Fruit fly (Drosophila melanogaster) whole organism, wandering third instar larva: Measurements from ENCODE around the gene skl.
A peak's percentile ranks its signal among the peaks of the same experiment; 100 is the strongest.

Experiments used
- Abd-B ChIP-seq: fragments of >200 bp; optimal IDR thresholded peaks from 2 replicates; lab custom pipeline; 2017; ENCODE audit warnings: missing biosample characterization, missing genetic modification characterization
- CG32264 ChIP-seq: fragments of 200-800 bp; sonication (Bioruptor generic); optimal IDR thresholded peaks from 2 replicates; lab custom pipeline; 2016; ENCODE audit warnings: missing biosample characterization, missing genetic modification characterization
- CrebA ChIP-seq: fragments of 200-800 bp; sonication (Bioruptor generic); optimal IDR thresholded peaks from 2 replicates; lab custom pipeline; 2016; ENCODE audit warnings: missing biosample characterization, mild to moderate bottlenecking, missing genetic modification characterization, borderline replicate concordance
- Dfd ChIP-seq: fragments of >200 bp; optimal IDR thresholded peaks from 2 replicates; lab custom pipeline; 2017; ENCODE audit warnings: missing biosample characterization, missing genetic modification characterization
- Dif ChIP-seq: fragments of 200-275, 200-300 bp; sonication (Bioruptor generic); optimal IDR thresholded peaks from 2 replicates; lab custom pipeline; 2018; ENCODE audit warnings: missing biosample characterization, missing genetic modification characterization; ENCODE audit not compliant: partially characterized antibody
- GATAd ChIP-seq: sonication (Bioruptor generic); optimal IDR thresholded peaks from 2 replicates; lab custom pipeline; 2016; ENCODE audit warnings: missing biosample characterization, missing genetic modification characterization
- HLH106 ChIP-seq: fragments of 200-800 bp; optimal IDR thresholded peaks from 3 replicates; lab custom pipeline; 2019; ENCODE audit warnings: missing biosample characterization, mild to moderate bottlenecking, missing genetic modification characterization, moderate library complexity
- Hnf4 ChIP-seq: fragments of 200-800 bp; sonication (Bioruptor generic); optimal IDR thresholded peaks from 2 replicates; lab custom pipeline; 2016; ENCODE audit warnings: missing biosample characterization, mild to moderate bottlenecking, missing genetic modification characterization
- Hr78 ChIP-seq: fragments of >200 bp; optimal IDR thresholded peaks from 2 replicates; lab custom pipeline; 2017; ENCODE audit warnings: missing biosample characterization, missing genetic modification characterization
- Hr83 ChIP-seq: fragments of 200-300 bp; sonication (Bioruptor generic); optimal IDR thresholded peaks from 2 replicates; lab custom pipeline; 2016; ENCODE audit warnings: missing biosample characterization, mild to moderate bottlenecking, missing genetic modification characterization, moderate library complexity; ENCODE audit not compliant: poor library complexity, severe bottlenecking
- Jra ChIP-seq: sonication (Bioruptor generic); optimal IDR thresholded peaks from 2 replicates; lab custom pipeline; 2016; ENCODE audit warnings: missing biosample characterization, missing genetic modification characterization
- Mio ChIP-seq: sonication (Bioruptor generic); optimal IDR thresholded peaks from 2 replicates; lab custom pipeline; 2016; ENCODE audit warnings: missing biosample characterization, missing genetic modification characterization
- Myc ChIP-seq: fragments of >200 bp; optimal IDR thresholded peaks from 2 replicates; lab custom pipeline; 2017
- N ChIP-seq: fragments of >200 bp; optimal IDR thresholded peaks from 2 replicates; lab custom pipeline; 2018; ENCODE audit warnings: missing biosample characterization, missing external identifiers, missing genetic modification characterization
- OdsH ChIP-seq: fragments of 200-800 bp; sonication (Bioruptor generic); optimal IDR thresholded peaks from 2 replicates; lab custom pipeline; 2016; ENCODE audit warnings: missing biosample characterization, mild to moderate bottlenecking, missing genetic modification characterization
- Rel ChIP-seq, 2 experiments: fragments of 200-800 bp; sonication (Bioruptor generic) in 1 of 2; optimal IDR thresholded peaks; 2 replicates in 1 of 2; 3 replicates in 1 of 2; lab custom pipeline; 2016 to 2019; ENCODE audit warnings: mild to moderate bottlenecking in 2 of 2, missing biosample characterization in 2 of 2, missing genetic modification characterization in 2 of 2, moderate library complexity in 1 of 2
- Sp1 ChIP-seq: fragments of 200-800 bp; sonication (Bioruptor generic); optimal IDR thresholded peaks from 3 replicates; lab custom pipeline; 2019; ENCODE audit warnings: missing biosample characterization, mild to moderate bottlenecking, missing genetic modification characterization, moderate library complexity
- Vsx2 ChIP-seq: fragments of 200-300, 225-300 bp; sonication (Bioruptor generic); optimal IDR thresholded peaks from 2 replicates; lab custom pipeline; 2018; ENCODE audit warnings: missing biosample characterization, missing genetic modification characterization; ENCODE audit not compliant: partially characterized antibody
- br ChIP-seq: fragments of 200-800 bp; sonication (Bioruptor generic); optimal IDR thresholded peaks from 2 replicates; lab custom pipeline; 2016; ENCODE audit warnings: missing biosample characterization, missing genetic modification characterization
- dl ChIP-seq, 2 experiments: fragments of 175-275, 200-275 bp in 1 of 2; fragments of 200-275 bp in 1 of 2; sonication (Bioruptor generic); optimal IDR thresholded peaks; lab custom pipeline; 2018; ENCODE audit warnings: mild to moderate bottlenecking in 2 of 2, missing biosample characterization in 2 of 2, missing genetic modification characterization in 2 of 2, moderate library complexity in 2 of 2; ENCODE audit not compliant: partially characterized antibody in 2 of 2, insufficient read depth in 1 of 2
- dmrt93B ChIP-seq: fragments of 200-800 bp; sonication (Bioruptor generic); optimal IDR thresholded peaks from 2 replicates; lab custom pipeline; 2018; ENCODE audit warnings: missing biosample characterization, mild to moderate bottlenecking, missing genetic modification characterization
- dsf ChIP-seq: sonication (Bioruptor generic); optimal IDR thresholded peaks from 2 replicates; lab custom pipeline; 2016; ENCODE audit warnings: missing biosample characterization, missing genetic modification characterization, borderline replicate concordance
- ey ChIP-seq: fragments of 200-800 bp; sonication (Bioruptor generic); optimal IDR thresholded peaks from 2 replicates; lab custom pipeline; 2016; ENCODE audit warnings: missing biosample characterization, missing genetic modification characterization
- foxo ChIP-seq, 2 experiments: fragments of 200-800 bp; sonication (Bioruptor generic); optimal IDR thresholded peaks; 2 replicates in 1 of 2; 3 replicates in 1 of 2; lab custom pipeline; 2016 to 2017; ENCODE audit warnings: missing biosample characterization in 2 of 2, missing genetic modification characterization in 2 of 2
- fru ChIP-seq: fragments of 200-800 bp; sonication (Bioruptor generic); optimal IDR thresholded peaks from 3 replicates; lab custom pipeline; 2016; ENCODE audit warnings: missing biosample characterization, mild to moderate bottlenecking, missing genetic modification characterization
- h ChIP-seq: fragments of 200-800 bp; sonication (Bioruptor generic); optimal IDR thresholded peaks from 3 replicates; lab custom pipeline; 2016; ENCODE audit warnings: missing biosample characterization, mild to moderate bottlenecking, missing genetic modification characterization
- jim ChIP-seq: fragments of 175-275, 200-325 bp; sonication (Bioruptor generic); optimal IDR thresholded peaks from 2 replicates; lab custom pipeline; 2016; ENCODE audit warnings: missing biosample characterization, mild to moderate bottlenecking, missing genetic modification characterization
- lola ChIP-seq: fragments of >200 bp; optimal IDR thresholded peaks from 2 replicates; lab custom pipeline; 2017; ENCODE audit warnings: missing biosample characterization, missing genetic modification characterization
- pan ChIP-seq: fragments of >200 bp; optimal IDR thresholded peaks from 2 replicates; lab custom pipeline; 2017
- psq ChIP-seq: fragments of 200-800 bp; sonication (Bioruptor generic); optimal IDR thresholded peaks from 3 replicates; lab custom pipeline; 2017; ENCODE audit warnings: missing biosample characterization, mild to moderate bottlenecking, missing genetic modification characterization, moderate library complexity
- rgr ChIP-seq: fragments of 200-800 bp; sonication (Bioruptor generic); optimal IDR thresholded peaks from 3 replicates; lab custom pipeline; 2016; ENCODE audit warnings: missing biosample characterization, mild to moderate bottlenecking, missing genetic modification characterization
- tai ChIP-seq: sonication (Bioruptor generic); optimal IDR thresholded peaks from 2 replicates; lab custom pipeline; 2016; ENCODE audit warnings: missing biosample characterization, missing genetic modification characterization
- usp ChIP-seq: fragments of >200 bp; optimal IDR thresholded peaks from 2 replicates; lab custom pipeline; 2017; ENCODE audit warnings: missing biosample characterization, missing genetic modification characterization
- woc ChIP-seq: sonication (Bioruptor generic); optimal IDR thresholded peaks from 2 replicates; lab custom pipeline; 2016; ENCODE audit warnings: missing biosample characterization, mild to moderate bottlenecking, missing genetic modification characterization

skl gene

DNA sequence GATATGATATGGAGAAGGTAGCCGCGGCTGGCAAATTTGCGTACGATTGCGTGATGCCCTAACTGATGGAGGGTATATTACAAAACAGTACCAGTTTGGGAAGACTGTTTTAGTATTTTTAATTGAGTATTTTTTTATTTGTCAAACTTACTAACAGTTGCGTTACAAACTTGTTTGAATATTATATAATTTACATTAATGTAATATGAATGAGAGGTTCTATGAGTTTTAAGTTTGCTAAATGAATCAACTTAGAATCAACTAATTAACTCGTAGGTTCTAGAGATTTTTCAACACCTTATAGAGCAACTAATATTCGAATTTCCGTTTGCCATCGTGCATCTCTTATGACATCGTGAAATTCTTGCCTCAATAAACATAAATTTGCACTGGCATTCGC is 9.9 kb upstream of the skl start:
- no peak for TF ChIP-seq Myc (lab: Kevin White, UChicago)
- TF ChIP-seq Abd-B (GFP tag; lab: Kevin White, UChicago), result no peak
- TF ChIP-seq tai (GFP tag; lab: Kevin White, UChicago), result no peak
- TF ChIP-seq GATAd (GFP tag; lab: Kevin White, UChicago), result no peak

DNA sequence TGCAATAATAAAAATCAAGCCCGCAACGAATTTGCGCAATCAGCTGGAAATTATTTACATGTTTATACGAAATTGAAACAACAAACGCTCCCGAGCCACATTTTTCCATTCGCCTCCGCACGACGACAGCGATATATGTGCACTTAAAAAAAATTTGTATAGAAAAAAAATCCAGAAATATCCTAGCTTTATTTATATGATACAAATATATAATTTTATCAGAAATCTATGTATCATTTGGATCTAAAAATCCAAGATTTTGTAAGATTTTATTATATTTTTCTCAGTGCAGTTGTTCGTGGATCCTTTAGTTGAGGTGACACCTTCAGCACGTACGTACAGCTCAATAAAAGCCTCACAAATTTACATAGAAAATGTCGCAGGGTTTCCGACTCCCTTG is 9.1 kb downstream of the skl start:
- no peak for TF ChIP-seq dl (GFP tag; optimal IDR thresholded peaks at IDR 0.05; lab: Kevin White, UChicago; ENCODE audit: insufficient read depth in 1 of 2, partially characterized antibody in 2 of 2)
- peak in 1 of 2 experiments; percentile 1 for TF ChIP-seq foxo (GFP tag; optimal IDR thresholded peaks at IDR 0.05; lab: Kevin White, UChicago)

DNA sequence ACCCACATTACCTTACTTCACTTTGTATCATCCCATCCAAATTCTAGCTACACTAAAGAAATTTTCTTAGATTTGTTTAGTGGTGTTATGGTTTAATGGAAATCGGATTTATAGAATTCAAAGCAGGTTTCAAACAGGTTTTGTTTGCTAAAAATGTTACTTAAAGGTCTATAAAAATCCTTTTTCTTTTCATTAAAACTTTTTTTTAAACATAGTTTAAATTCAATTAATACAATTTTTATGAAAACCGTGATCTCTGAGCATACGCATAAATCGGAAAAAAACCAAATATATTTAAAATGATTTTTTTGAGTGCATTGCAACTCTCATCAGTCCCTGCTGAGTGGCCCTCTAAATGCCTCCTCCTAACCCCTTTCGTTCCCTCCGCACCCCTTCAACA is 14.5 kb downstream of the skl start:
- no peak for TF ChIP-seq rgr
- no peak for TF ChIP-seq Sp1
- no peak for TF ChIP-seq dsf (GFP tag; lab: Kevin White, UChicago)
- no peak for TF ChIP-seq tai (GFP tag; lab: Kevin White, UChicago)
- no peak for TF ChIP-seq Hr78
- TF ChIP-seq ey (GFP tag; lab: Kevin White, UChicago), result no peak
- no peak for TF ChIP-seq br (GFP tag; lab: Kevin White, UChicago)
- TF ChIP-seq usp, result no peak
- no peak for TF ChIP-seq Vsx2 (GFP tag; lab: Kevin White, UChicago)
- TF ChIP-seq psq (GFP tag; lab: Kevin White, UChicago), result no peak
- no peak for TF ChIP-seq Hr83 (GFP tag; lab: Kevin White, UChicago)
- no peak for TF ChIP-seq N (GFP tag; lab: Kevin White, UChicago)

DNA sequence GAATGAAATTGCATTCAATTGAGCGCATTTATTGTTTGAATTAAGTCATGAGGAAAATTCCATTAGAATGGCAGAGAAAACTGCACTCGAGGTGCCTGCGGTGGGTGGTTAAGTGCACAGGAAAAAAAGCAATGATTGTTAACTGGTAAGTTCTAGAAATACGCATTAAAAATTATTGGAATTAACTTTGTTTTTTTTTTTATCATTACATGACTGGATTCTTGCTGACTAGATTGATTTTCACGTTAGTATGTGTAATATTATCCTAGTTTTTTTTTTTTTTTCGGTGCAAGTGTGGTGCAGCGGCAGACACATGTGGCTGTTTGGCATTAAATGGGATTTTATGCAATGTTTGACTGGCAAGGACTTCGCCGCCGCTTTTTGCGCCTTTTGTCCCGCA is 16.7 kb downstream of the skl start:
- TF ChIP-seq fru (no peak), foxo (GFP tag; optimal IDR thresholded peaks at IDR 0.05; lab: Kevin White, UChicago) (no peak), N (GFP tag; lab: Kevin White, UChicago) (no peak), pan (no peak), Hr78 (no peak), dl (GFP tag; optimal IDR thresholded peaks at IDR 0.05; lab: Kevin White, UChicago; ENCODE audit: insufficient read depth in 1 of 2, partially characterized antibody in 2 of 2) (no peak), psq (GFP tag; lab: Kevin White, UChicago) (no peak), dmrt93B (no peak), Jra (GFP tag; lab: Kevin White, UChicago) (no peak), GATAd (GFP tag; lab: Kevin White, UChicago) (no peak), h (GFP tag; lab: Kevin White, UChicago) (peak; percentile 10), rgr (no peak), CG32264 (GFP tag; lab: Kevin White, UChicago) (no peak), Sp1 (no peak), jim (GFP tag; lab: Kevin White, UChicago) (no peak), HLH106 (tag; lab: Kevin White, UChicago) (peak; percentile 6), OdsH (no peak), Hr83 (GFP tag; lab: Kevin White, UChicago) (no peak), Vsx2 (GFP tag; lab: Kevin White, UChicago) (no peak), br (GFP tag; lab: Kevin White, UChicago) (no peak), Rel (GFP tag; optimal IDR thresholded peaks at IDR 0.05; lab: Kevin White, UChicago) (no peak), Rel (tag; optimal IDR thresholded peaks at IDR 0.05; lab: Kevin White, UChicago) (no peak), dsf (GFP tag; lab: Kevin White, UChicago) (no peak), woc (GFP tag; lab: Kevin White, UChicago) (no peak), ey (GFP tag; lab: Kevin White, UChicago) (peak; percentile 25), usp (no peak)

DNA sequence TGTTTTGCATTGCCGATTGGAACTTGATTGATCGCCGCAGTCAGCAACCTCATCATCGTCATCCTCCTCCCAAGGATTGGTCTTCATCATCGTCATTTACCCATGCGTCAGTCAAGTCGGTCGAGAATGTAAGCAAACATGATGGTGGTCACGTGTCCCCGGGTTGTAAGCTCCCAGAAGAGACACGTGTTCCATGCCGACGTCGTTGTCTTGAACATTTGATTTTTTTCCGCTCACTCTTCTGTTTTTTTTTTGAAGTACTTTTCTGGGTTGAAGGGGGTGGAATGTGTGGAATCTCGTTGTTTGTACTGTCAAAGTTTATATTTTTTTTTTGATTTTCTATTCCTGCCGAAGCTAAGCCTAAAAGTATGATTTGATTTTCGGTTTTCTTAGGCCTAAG is 21.9 kb downstream of the skl start:
- no peak for TF ChIP-seq Dfd (GFP tag; lab: Kevin White, UChicago)
- no peak for TF ChIP-seq lola (GFP tag; lab: Kevin White, UChicago)

DNA sequence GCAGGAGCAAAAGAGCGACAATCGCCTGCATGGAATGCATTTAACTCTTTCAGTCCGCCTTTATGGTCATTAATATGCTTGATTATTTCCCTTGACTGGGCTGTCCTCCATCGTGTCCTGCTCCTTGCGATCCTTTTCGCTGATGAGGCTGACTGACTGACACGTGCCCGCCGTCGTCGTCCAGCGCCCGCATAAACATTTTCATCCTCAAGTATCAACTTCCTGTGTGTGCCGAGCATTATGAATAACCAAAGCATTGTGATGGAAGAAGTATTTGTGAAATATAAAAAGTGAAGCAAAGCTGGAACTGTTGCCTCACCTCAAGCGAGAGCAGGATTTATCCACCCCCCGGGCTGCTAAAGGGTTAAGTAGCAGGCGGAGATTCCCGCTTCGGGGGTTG is 28.4 kb downstream of the skl start:
- TF ChIP-seq Dif (no peak), Rel (GFP tag; optimal IDR thresholded peaks at IDR 0.05; lab: Kevin White, UChicago) (no peak), Rel (tag; optimal IDR thresholded peaks at IDR 0.05; lab: Kevin White, UChicago) (no peak), dmrt93B (no peak), lola (GFP tag; lab: Kevin White, UChicago) (no peak), h (GFP tag; lab: Kevin White, UChicago) (no peak), CrebA (GFP tag; lab: Kevin White, UChicago) (no peak), Hnf4 (no peak), Mio (no peak), usp (no peak), GATAd (GFP tag; lab: Kevin White, UChicago) (no peak), Dfd (GFP tag; lab: Kevin White, UChicago) (no peak), OdsH (no peak)
